Worm (Caenorhabditis elegans): ENCODE results near the gene ztf-1.

ce11 chrIII:8815699-8816098 lies 23.5 kb upstream of the ztf-1 start:
- TF ChIP-seq pes-1 (GFP tag; IDR thresholded peaks at IDR 0.05) (no peak), ama-1 (optimal IDR thresholded peaks at IDR 0.05) (no peak), hmg-4 (GFP tag; optimal IDR thresholded peaks at IDR 0.05) (no peak), tra-4 (tag; optimal IDR thresholded peaks at IDR 0.05) (no peak), hmbx-1 (tag; optimal IDR thresholded peaks at IDR 0.05) (no peak), ceh-36 (tag; optimal IDR thresholded peaks at IDR 0.05) (no peak), flt-1 (GFP tag; IDR thresholded peaks at IDR 0.05) (no peak)
